Worm (Caenorhabditis elegans) whole organism, mixed stage, embryonic: ENCODE results near the gene str-52.

Experiments used
- drap-1 ChIP-seq: fragments of 200-800 bp; sonication (Bioruptor generic); optimal IDR thresholded peaks from 3 replicates; lab custom pipeline; 2018; ENCODE audit warnings: mild to moderate bottlenecking, missing genetic modification characterization, missing compliant biosample characterization
- elt-3 ChIP-seq: fragments of 150-350 bp; optimal IDR thresholded peaks from 2 replicates; lab custom pipeline; 2014; ENCODE audit warnings: missing biosample characterization, missing genetic modification characterization
- unc-39 ChIP-seq: fragments of 150-350 bp; optimal IDR thresholded peaks from 2 replicates; lab custom pipeline; 2014; ENCODE audit warnings: missing biosample characterization, missing genetic modification characterization

DNA sequence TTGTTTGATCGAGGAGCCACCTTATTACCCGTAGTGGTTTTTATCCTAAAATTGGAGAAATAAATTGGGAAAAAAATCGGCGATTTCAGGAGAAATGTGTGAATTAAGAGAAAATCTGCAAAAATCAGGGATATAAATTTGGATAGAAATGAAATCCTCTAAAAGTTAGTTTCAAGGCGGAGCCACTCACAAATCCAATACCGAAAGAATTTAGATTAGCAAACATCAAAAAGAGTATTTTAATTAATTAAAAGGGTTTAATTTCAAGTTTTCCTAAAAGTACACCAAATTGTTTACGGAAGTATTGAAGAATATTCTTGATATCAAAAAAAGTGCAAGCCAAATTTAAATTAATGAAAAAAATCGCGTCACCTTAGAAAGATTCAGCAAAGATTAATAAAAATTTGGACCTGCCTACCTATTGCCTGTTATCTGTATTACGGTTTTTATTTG lies 24.0 kb downstream of the str-52 start, which contains the start of gene F22F7.8:
- no peak for TF ChIP-seq drap-1 (GFP tag; lab: Kevin White, UChicago)
- TF ChIP-seq elt-3 (tag; lab: Kevin White, UChicago) = no peak
- TF ChIP-seq unc-39 = no peak
